Fruit fly (Drosophila melanogaster): ENCODE results near the gene CG11693.

The CG11693 gene

dm6 chr3R:8313038-8313437 lies 2.5 kb upstream of the CG11693 start, which contains the start of gene CG7483 (continued):
- peak; percentile 65 for TF ChIP-seq tna (GFP tag; IDR thresholded peaks at IDR 0.05; ENCODE audit: partially characterized antibody)
- TF ChIP-seq sc (optimal IDR thresholded peaks at IDR 0.05): no peak
- TF ChIP-seq sc (GFP tag; optimal IDR thresholded peaks at IDR 0.05): no peak
- TF ChIP-seq ham (GFP tag; IDR thresholded peaks at IDR 0.05): no peak
- TF ChIP-seq Side (GFP tag; optimal IDR thresholded peaks at IDR 0.05): no peak
- TF ChIP-seq CG9817 (tag; optimal IDR thresholded peaks at IDR 0.05): no peak
- TF ChIP-seq CG3995 (GFP tag; optimal IDR thresholded peaks at IDR 0.05): peak; percentile 15
- no peak for TF ChIP-seq ftz-f1 (GFP tag; optimal IDR thresholded peaks at IDR 0.05)
- TF ChIP-seq CG7963 (GFP tag; IDR thresholded peaks at IDR 0.05; ENCODE audit: partially characterized antibody): peak; percentile 71
- TF ChIP-seq Dp (GFP tag; optimal IDR thresholded peaks at IDR 0.05): peak; percentile 96
- no peak for TF ChIP-seq Mes4 (GFP tag; optimal IDR thresholded peaks at IDR 0.05)
- peak; percentile 60 for TF ChIP-seq sens (GFP tag)
- no peak for TF ChIP-seq ATbp (GFP tag; optimal IDR thresholded peaks at IDR 0.05)
- TF ChIP-seq sna (GFP tag; IDR thresholded peaks at IDR 0.05; ENCODE audit: partially characterized antibody): peak; percentile 78
- TF ChIP-seq tin (GFP tag; optimal IDR thresholded peaks at IDR 0.05): no peak
- TF ChIP-seq CG9876 (GFP tag; optimal IDR thresholded peaks at IDR 0.05): no peak
- TF ChIP-seq CG7372 (GFP tag; IDR thresholded peaks at IDR 0.05): no peak
- peak; percentile 86 for TF ChIP-seq Bgb (GFP tag; IDR thresholded peaks at IDR 0.05; ENCODE audit: partially characterized antibody)
- TF ChIP-seq Dek (tag; optimal IDR thresholded peaks at IDR 0.05): no peak
- no peak for TF ChIP-seq CG7839 (tag; optimal IDR thresholded peaks at IDR 0.05)
- TF ChIP-seq pum (GFP tag; optimal IDR thresholded peaks at IDR 0.05): no peak
- no peak for TF ChIP-seq CG9727 (GFP tag; optimal IDR thresholded peaks at IDR 0.05)
- peak; percentile 34 for TF ChIP-seq lbe (GFP tag; optimal IDR thresholded peaks at IDR 0.05)
- no peak for TF ChIP-seq lilli (GFP tag; optimal IDR thresholded peaks at IDR 0.05)
- peak; percentile 90 for TF ChIP-seq CG6791 (GFP tag; IDR thresholded peaks at IDR 0.05; ENCODE audit: partially characterized antibody)
- no peak for TF ChIP-seq CG32772 (GFP tag; IDR thresholded peaks at IDR 0.05)
- no peak for TF ChIP-seq CG1792 (GFP tag; optimal IDR thresholded peaks at IDR 0.05)
- TF ChIP-seq bowl (GFP tag; IDR thresholded peaks at IDR 0.05): no peak
- no peak for TF ChIP-seq CG10959 (GFP tag; IDR thresholded peaks at IDR 0.05)
- no peak for TF ChIP-seq CG30020 (tag; optimal IDR thresholded peaks at IDR 0.05)
- peak; percentile 88 for TF ChIP-seq unc-4 (GFP tag; IDR thresholded peaks at IDR 0.05; ENCODE audit: partially characterized antibody)
- TF ChIP-seq ro (GFP tag; IDR thresholded peaks at IDR 0.05): no peak
- no peak for TF ChIP-seq CG16863 (GFP tag; optimal IDR thresholded peaks at IDR 0.05)
- no peak for TF ChIP-seq CG4328 (GFP tag; optimal IDR thresholded peaks at IDR 0.05)
- TF ChIP-seq sqz (GFP tag; optimal IDR thresholded peaks at IDR 0.05): peak; percentile 81
- peak in 1 of 2 experiments; percentile 30 for TF ChIP-seq insv (GFP tag; optimal IDR thresholded peaks at IDR 0.05)
- TF ChIP-seq CG8089 (GFP tag; optimal IDR thresholded peaks at IDR 0.05): no peak
- TF ChIP-seq Atf3 (GFP tag; optimal IDR thresholded peaks at IDR 0.05): no peak
- TF ChIP-seq CG11723 (GFP tag; optimal IDR thresholded peaks at IDR 0.05): no peak
- no peak for TF ChIP-seq CG7357 (GFP tag; IDR thresholded peaks at IDR 0.05)
- TF ChIP-seq CG8924 (tag; optimal IDR thresholded peaks at IDR 0.05): no peak

dm6 chr3R:8312037-8312436 lies 1.5 kb upstream of the CG11693 start, which contains the start of the genes CG11694 and CG11698:
CG11694 (minus strand) TSS chr3R:8312137.
CG11698 (plus strand) TSS chr3R:8312188.
- TF ChIP-seq sens (GFP tag): peak; percentile 52
- no peak for TF ChIP-seq CG11247 (GFP tag; IDR thresholded peaks at IDR 0.05)

Measured in whole organism, embryonic.